Fruit fly (Drosophila melanogaster): ENCODE measurements around the gene Dci.
A peak's percentile ranks its signal among the peaks of the same experiment; 100 is the strongest.

The Dci gene

DNA sequence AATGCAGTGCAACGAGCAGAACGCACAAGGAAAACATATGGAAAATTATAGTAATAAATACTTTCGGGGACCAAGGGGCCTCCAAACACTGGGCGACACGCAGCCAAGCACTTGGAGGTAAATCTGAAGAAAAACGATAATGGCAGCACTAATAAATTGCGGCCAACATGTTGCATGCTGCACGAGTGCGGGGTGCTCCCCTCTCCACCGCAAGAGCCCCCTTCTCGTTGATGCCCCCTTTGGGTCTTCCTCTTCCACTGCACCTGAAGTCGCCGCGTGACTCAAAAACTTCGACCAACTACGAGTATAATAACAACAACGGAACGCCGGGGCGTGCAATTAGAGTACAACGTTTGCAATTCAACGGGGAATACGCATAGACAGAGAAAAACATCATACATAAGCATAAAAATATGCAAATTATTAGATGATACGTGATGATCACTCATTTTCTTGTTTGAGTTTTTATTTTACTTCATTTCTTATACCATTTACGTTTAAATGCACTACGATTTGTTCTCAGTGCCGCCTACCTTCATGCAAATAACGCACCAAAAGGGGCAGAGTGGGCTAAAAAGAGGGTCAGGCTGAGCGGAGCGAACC, 49.2 kb upstream of the Dci start (continued):
- TF ChIP-seq CG11695 (GFP tag; IDR thresholded peaks at IDR 0.05): no peak
- TF ChIP-seq tin (GFP tag; optimal IDR thresholded peaks at IDR 0.05): no peak
- no peak for TF ChIP-seq CG4282 (GFP tag; optimal IDR thresholded peaks at IDR 0.05)
- no peak for TF ChIP-seq pfk (GFP tag; optimal IDR thresholded peaks at IDR 0.05)
- no peak for TF ChIP-seq CG11093 (GFP tag; IDR thresholded peaks at IDR 0.05)
- TF ChIP-seq CG4424 (GFP tag; optimal IDR thresholded peaks at IDR 0.05): peak; percentile 15
- TF ChIP-seq trem (tag; optimal IDR thresholded peaks at IDR 0.05): no peak
- no peak for TF ChIP-seq Asciz (GFP tag; optimal IDR thresholded peaks at IDR 0.05)
- TF ChIP-seq CG12219 (GFP tag; optimal IDR thresholded peaks at IDR 0.05): peak; percentile 3
- TF ChIP-seq Sox100B (GFP tag; optimal IDR thresholded peaks at IDR 0.05): no peak
- no peak for TF ChIP-seq CG12659 (GFP tag; optimal IDR thresholded peaks at IDR 0.05)
- TF ChIP-seq her (GFP tag; optimal IDR thresholded peaks at IDR 0.05): no peak
- TF ChIP-seq TFAM (GFP tag; optimal IDR thresholded peaks at IDR 0.05): no peak
- TF ChIP-seq CG17612 (GFP tag; IDR thresholded peaks at IDR 0.05): no peak
- TF ChIP-seq lmd (GFP tag; IDR thresholded peaks at IDR 0.05): 0 out of 2 replicates have a peak, but pooled peaks have one; percentile 13
- 0 out of 2 replicates have a peak, but pooled peaks have one; percentile 33 for TF ChIP-seq Xrp1 (GFP tag; IDR thresholded peaks at IDR 0.05)
- TF ChIP-seq Hr39 (optimal IDR thresholded peaks at IDR 0.05): no peak
- no peak for TF ChIP-seq CG3847 (GFP tag; IDR thresholded peaks at IDR 0.05)
- no peak for TF ChIP-seq CG8478 (optimal IDR thresholded peaks at IDR 0.05)
- TF ChIP-seq CG12299 (tag; optimal IDR thresholded peaks at IDR 0.05): no peak
- no peak for TF ChIP-seq tll (GFP tag; optimal IDR thresholded peaks at IDR 0.05)
- peak; percentile 13; the same call in 1 of the 3 replicates for TF ChIP-seq row (GFP tag; IDR thresholded peaks at IDR 0.05)
- no peak for TF ChIP-seq ftz-f1 (GFP tag; optimal IDR thresholded peaks at IDR 0.05)
- no peak for TF ChIP-seq GATAe (GFP tag; conservative IDR thresholded peaks at IDR 0.05)
- no peak for TF ChIP-seq pum (GFP tag; optimal IDR thresholded peaks at IDR 0.05)
- 0 out of 2 replicates have a peak, but pooled peaks have one; percentile 17 for TF ChIP-seq CG17328 (GFP tag; IDR thresholded peaks at IDR 0.05)
- TF ChIP-seq Taf1 (GFP tag; IDR thresholded peaks at IDR 0.05): no peak
- TF ChIP-seq Mad (GFP tag; optimal IDR thresholded peaks at IDR 0.05): no peak
- no peak for TF ChIP-seq Lim3 (GFP tag; IDR thresholded peaks at IDR 0.05)
- TF ChIP-seq ranshi (GFP tag; IDR thresholded peaks at IDR 0.05): no peak
- no peak for TF ChIP-seq C15 (GFP tag; IDR thresholded peaks at IDR 0.05)
- no peak for TF ChIP-seq tna (GFP tag; IDR thresholded peaks at IDR 0.05; ENCODE audit: partially characterized antibody)
- no peak for TF ChIP-seq CG6813 (GFP tag; optimal IDR thresholded peaks at IDR 0.05)
- TF ChIP-seq CG33213 (GFP tag; optimal IDR thresholded peaks at IDR 0.05): no peak
- peak; percentile 46 for TF ChIP-seq dmrt11E (tag; optimal IDR thresholded peaks at IDR 0.05)
- TF ChIP-seq CrebB (tag; optimal IDR thresholded peaks at IDR 0.05): no peak
- peak; percentile 45 for TF ChIP-seq Blimp-1 (GFP tag; optimal IDR thresholded peaks at IDR 0.05)

DNA sequence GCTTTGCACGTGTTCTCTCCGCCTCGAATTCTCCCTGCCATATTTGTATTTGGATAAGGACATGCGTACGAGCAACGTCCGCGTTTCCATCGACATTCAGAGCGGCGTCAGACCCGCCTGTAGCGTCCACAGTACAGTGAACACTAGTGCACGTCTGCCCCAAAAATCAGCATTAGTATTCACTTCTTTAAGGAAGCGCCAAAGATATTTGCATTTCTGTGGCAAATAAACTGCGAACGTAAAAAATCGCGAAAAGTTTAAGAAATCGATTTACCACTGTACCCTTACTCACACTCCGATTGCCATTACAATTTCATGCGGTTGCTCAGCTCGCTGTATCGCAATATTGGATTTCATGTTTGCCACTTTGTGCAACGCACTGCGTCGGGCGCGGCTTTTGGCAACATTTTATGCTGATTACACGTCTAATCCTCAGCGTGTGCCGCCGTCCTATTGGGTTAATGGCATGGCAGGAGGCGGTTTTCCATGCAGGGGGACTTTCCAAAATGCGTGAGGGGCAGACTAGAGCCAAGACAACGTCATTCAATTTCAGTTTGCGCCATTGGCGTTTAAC, 48.4 kb upstream of the Dci start:
- TF ChIP-seq stc (GFP tag; IDR thresholded peaks at IDR 0.05) (peak; percentile 90), CG18599 (GFP tag; optimal IDR thresholded peaks at IDR 0.05) (peak; percentile 95), CG13424 (tag; optimal IDR thresholded peaks at IDR 0.05) (peak; percentile 89), Side (GFP tag; optimal IDR thresholded peaks at IDR 0.05) (peak; percentile 88), tio (GFP tag; optimal IDR thresholded peaks at IDR 0.05) (peak; percentile 75), CG12299 (tag; optimal IDR thresholded peaks at IDR 0.05) (peak; percentile 87), CG15269 (tag; optimal IDR thresholded peaks at IDR 0.05) (peak; percentile 87), sc (optimal IDR thresholded peaks at IDR 0.05) (no peak), sc (GFP tag; optimal IDR thresholded peaks at IDR 0.05) (peak; percentile 67), ttk (GFP tag; IDR thresholded peaks at IDR 0.05) (peak; percentile 91), zf30C (GFP tag; optimal IDR thresholded peaks at IDR 0.05) (no peak), pho (GFP tag; optimal IDR thresholded peaks at IDR 0.05) (peak; percentile 83), Nf-YB (GFP tag; optimal IDR thresholded peaks at IDR 0.05) (peak; percentile 55), mld (GFP tag; IDR thresholded peaks at IDR 0.05; ENCODE audit: partially characterized antibody) (no peak), ci (GFP tag; IDR thresholded peaks at IDR 0.05) (peak; percentile 97), BEAF-32 (GFP tag; optimal IDR thresholded peaks at IDR 0.05) (no peak)

Measured in whole organism, embryonic.